Worm (Caenorhabditis elegans) whole organism, young adult: ENCODE measurements around the gene K10C9.1.

Experiments
- B0261.1 ChIP-seq: sonication (generic microtip); optimal IDR thresholded peaks from 2 replicates; lab custom pipeline; 2016; ENCODE audit warnings: mild to moderate bottlenecking, missing genetic modification characterization, moderate library complexity, missing compliant biosample characterization
- C06A6.2 ChIP-seq: fragments of 200-800 bp; sonication (Bioruptor generic); conservative IDR thresholded peaks from 2 replicates; pipeline ENCODE4 v1.3.6; 2022; ENCODE audit warnings: missing genetic modification characterization, missing compliant biosample characterization
- F10E7.11 ChIP-seq: sonication (generic microtip); optimal IDR thresholded peaks from 2 replicates; lab custom pipeline; 2017; ENCODE audit warnings: mild to moderate bottlenecking, missing genetic modification characterization, moderate library complexity, missing compliant biosample characterization
- F37B4.10 ChIP-seq: fragments of 200-800 bp; sonication (Bioruptor generic); IDR thresholded peaks from 2 replicates; pipeline ENCODE4 v1.3.6; 2022; ENCODE audit warnings: missing genetic modification characterization, missing compliant biosample characterization
- F52B5.7 ChIP-seq: sonication (generic microtip); optimal IDR thresholded peaks from 2 replicates; lab custom pipeline; 2016; ENCODE audit warnings: mild to moderate bottlenecking, missing genetic modification characterization, missing compliant biosample characterization
- F57A8.1 ChIP-seq: fragments of 200-800 bp; sonication (Bioruptor generic); optimal IDR thresholded peaks from 2 replicates; lab custom pipeline; 2018; ENCODE audit warnings: mild to moderate bottlenecking, missing genetic modification characterization, moderate library complexity, missing compliant biosample characterization
- T07F8.4 ChIP-seq: sonication (generic microtip); optimal IDR thresholded peaks from 2 replicates; lab custom pipeline; 2016; ENCODE audit warnings: mild to moderate bottlenecking, missing genetic modification characterization, moderate library complexity, missing compliant biosample characterization
- Y67H2A.10 ChIP-seq: fragments of 200-800 bp; sonication (Bioruptor generic); conservative IDR thresholded peaks from 2 replicates; pipeline ENCODE4 v1.3.6; 2022; ENCODE audit warnings: missing genetic modification reagents, missing genetic modification characterization, missing compliant biosample characterization
- Y79H2A.3 ChIP-seq: fragments of 200-800 bp; sonication (Bioruptor generic); conservative IDR thresholded peaks from 2 replicates; pipeline ENCODE4 v1.3.6; 2022; ENCODE audit warnings: missing genetic modification reagents, missing genetic modification characterization, missing compliant biosample characterization
- akir-1 ChIP-seq: fragments of 200-800 bp; sonication (Bioruptor generic); optimal IDR thresholded peaks from 2 replicates; lab custom pipeline; 2018; ENCODE audit warnings: mild to moderate bottlenecking, missing genetic modification characterization, moderate library complexity, missing compliant biosample characterization
- atf-7 ChIP-seq: sonication (generic microtip); optimal IDR thresholded peaks from 2 replicates; lab custom pipeline; 2017; ENCODE audit warnings: mild to moderate bottlenecking, missing genetic modification characterization, missing compliant biosample characterization
- athp-1 ChIP-seq: sonication (generic microtip); optimal IDR thresholded peaks from 2 replicates; lab custom pipeline; 2017; ENCODE audit warnings: mild to moderate bottlenecking, missing genetic modification characterization, missing compliant biosample characterization
- attf-5 ChIP-seq: fragments of 200-800 bp; sonication (Bioruptor generic); optimal IDR thresholded peaks from 2 replicates; lab custom pipeline; 2018; ENCODE audit warnings: mild to moderate bottlenecking, missing genetic modification characterization, missing compliant biosample characterization
- bed-1 ChIP-seq: fragments of 200-800 bp; sonication (Bioruptor generic); IDR thresholded peaks from 2 replicates; pipeline ENCODE4 v1.3.6; 2022; ENCODE audit warnings: missing genetic modification reagents, missing genetic modification characterization, missing compliant biosample characterization
- cebp-2 ChIP-seq: fragments of 200-800 bp; sonication (Bioruptor generic); IDR thresholded peaks from 2 replicates; pipeline ENCODE4 v1.3.6; 2022; ENCODE audit warnings: missing genetic modification characterization, missing compliant biosample characterization
- ceh-79 ChIP-seq: sonication (generic microtip); optimal IDR thresholded peaks from 2 replicates; lab custom pipeline; 2017; ENCODE audit warnings: mild to moderate bottlenecking, missing genetic modification characterization, missing compliant biosample characterization
- dox-1 ChIP-seq: fragments of 200-800 bp; sonication (Bioruptor generic); IDR thresholded peaks from 2 replicates; pipeline ENCODE4 v1.3.6; 2022; ENCODE audit warnings: missing genetic modification reagents, missing genetic modification characterization, missing compliant biosample characterization
- egl-18 ChIP-seq: fragments of 200-800 bp; sonication (Bioruptor generic); IDR thresholded peaks from 2 replicates; pipeline ENCODE4 v1.3.6; 2022; ENCODE audit warnings: missing genetic modification reagents, missing genetic modification characterization, missing compliant biosample characterization
- egl-44 ChIP-seq: fragments of 200-800 bp; sonication (Bioruptor generic); IDR thresholded peaks from 2 replicates; pipeline ENCODE4 v1.3.6; 2022; ENCODE audit warnings: missing genetic modification reagents, missing genetic modification characterization, missing compliant biosample characterization
- egrh-3 ChIP-seq: fragments of 200-800 bp; sonication (Bioruptor generic); IDR thresholded peaks from 2 replicates; pipeline ENCODE4 v1.3.6; 2022; ENCODE audit warnings: missing genetic modification reagents, missing genetic modification characterization, missing compliant biosample characterization
- ekl-4 ChIP-seq: fragments of 200-800 bp; sonication (Bioruptor generic); IDR thresholded peaks from 2 replicates; pipeline ENCODE4 v1.3.6; 2022; ENCODE audit warnings: missing genetic modification reagents, missing genetic modification characterization, missing compliant biosample characterization
- ets-4 ChIP-seq: fragments of 200-800 bp; sonication (Bioruptor generic); optimal IDR thresholded peaks from 2 replicates; lab custom pipeline; 2018; ENCODE audit warnings: mild to moderate bottlenecking, missing genetic modification characterization, missing compliant biosample characterization
- lin-26 ChIP-seq: fragments of 200-800 bp; sonication (Bioruptor generic); IDR thresholded peaks from 2 replicates; pipeline ENCODE4 v1.3.6; 2022; ENCODE audit warnings: missing genetic modification reagents, missing genetic modification characterization, missing compliant biosample characterization
- lir-1 ChIP-seq: fragments of 200-800 bp; sonication (Bioruptor generic); conservative IDR thresholded peaks from 2 replicates; pipeline ENCODE4 v1.3.6; 2022; ENCODE audit warnings: missing genetic modification reagents, missing genetic modification characterization, missing compliant biosample characterization
- lsy-27 ChIP-seq: sonication (generic microtip); optimal IDR thresholded peaks from 2 replicates; lab custom pipeline; 2017; ENCODE audit warnings: missing genetic modification characterization, mild to moderate bottlenecking, missing compliant biosample characterization, antibody characterized with exemption, missing genotype, borderline replicate concordance; ENCODE audit not compliant: insufficient read depth
- madf-10 ChIP-seq: sonication (generic microtip); optimal IDR thresholded peaks from 2 replicates; lab custom pipeline; 2016; ENCODE audit warnings: mild to moderate bottlenecking, missing genetic modification characterization, missing compliant biosample characterization
- mel-28 ChIP-seq: sonication (generic microtip); optimal IDR thresholded peaks from 2 replicates; lab custom pipeline; 2016; ENCODE audit warnings: borderline replicate concordance, mild to moderate bottlenecking, missing genetic modification characterization, missing compliant biosample characterization
- nfya-2 ChIP-seq: fragments of 200-800 bp; sonication (Bioruptor generic); IDR thresholded peaks from 2 replicates; pipeline ENCODE4 v1.3.6; 2022; ENCODE audit warnings: missing genetic modification reagents, missing genetic modification characterization, missing compliant biosample characterization
- nfyb-1 ChIP-seq: fragments of 200-800 bp; sonication (Bioruptor generic); IDR thresholded peaks from 2 replicates; pipeline ENCODE4 v1.3.6; 2022; ENCODE audit warnings: missing genetic modification reagents, missing genetic modification characterization, missing compliant biosample characterization
- nhr-27 ChIP-seq: fragments of 200-800 bp; sonication (Bioruptor generic); optimal IDR thresholded peaks from 2 replicates; lab custom pipeline; 2018; ENCODE audit warnings: mild to moderate bottlenecking, missing genetic modification characterization, moderate library complexity, missing compliant biosample characterization
- nhr-80 ChIP-seq: sonication (generic microtip); optimal IDR thresholded peaks from 2 replicates; lab custom pipeline; 2016; ENCODE audit warnings: missing genetic modification characterization, missing compliant biosample characterization
- sdz-38 ChIP-seq: sonication (generic microtip); optimal IDR thresholded peaks from 2 replicates; lab custom pipeline; 2016; ENCODE audit warnings: missing genotype, missing genetic modification characterization, missing compliant biosample characterization
- sea-2 ChIP-seq: fragments of 200-800 bp; sonication (Bioruptor generic); IDR thresholded peaks from 2 replicates; pipeline ENCODE4 v1.3.6; 2022; ENCODE audit warnings: missing genetic modification characterization, missing compliant biosample characterization
- snpc-4 ChIP-seq, 5 experiments: fragments of 150-350 bp in 1 of 5; sonication (generic microtip) in 4 of 5; optimal IDR thresholded peaks; 2 replicates each; lab custom pipeline; 2014 to 2018; ENCODE audit warnings: missing genetic modification characterization in 5 of 5, missing biosample characterization in 3 of 5, antibody characterized with exemption in 2 of 5, mild to moderate bottlenecking in 2 of 5, missing compliant biosample characterization in 2 of 5, missing genotype in 2 of 5, moderate library complexity in 2 of 5, missing genetic modification reagents in 1 of 5
- unc-130 ChIP-seq: sonication (generic microtip); optimal IDR thresholded peaks from 2 replicates; lab custom pipeline; 2016; ENCODE audit warnings: missing genetic modification reagents, missing genetic modification characterization, missing compliant biosample characterization
- zfh-2 ChIP-seq: fragments of 200-800 bp; sonication (Bioruptor generic); conservative IDR thresholded peaks from 2 replicates; pipeline ENCODE4 v1.3.6; 2022; ENCODE audit warnings: missing genetic modification reagents, missing genetic modification characterization, missing compliant biosample characterization

K10C9.1 gene

ce11 chrV:1053385-1053784 is 21.7 kb upstream of the K10C9.1 start:
- TF ChIP-seq C06A6.2 (GFP tag; lab: Robert Waterston, UW) (no peak), nhr-27 (tag; lab: Kevin White, UChicago) (no peak), athp-1 (no peak), atf-7 (tag; lab: Kevin White, UChicago) (no peak), snpc-4 (GFP tag; optimal IDR thresholded peaks at IDR 0.05; lab: Kevin White, UChicago) (no peak), snpc-4 (tag; optimal IDR thresholded peaks at IDR 0.05; lab: Kevin White, UChicago) (no peak), dox-1 (GFP tag; lab: Robert Waterston, UW) (no peak), egrh-3 (no peak), cebp-2 (no peak), bed-1 (GFP tag; lab: Robert Waterston, UW) (no peak), akir-1 (GFP tag; lab: Kevin White, UChicago) (no peak), B0261.1 (tag; lab: Kevin White, UChicago) (no peak), ets-4 (GFP tag; lab: Kevin White, UChicago) (no peak), nfya-2 (no peak)

- peak; percentile 74 for TF ChIP-seq nhr-80 (tag; lab: Kevin White, UChicago)
- no peak for TF ChIP-seq F57A8.1
Measured at ce11 chrV:1060219-1060863, 14.7 kb upstream of the K10C9.1 start.

- no peak for TF ChIP-seq zfh-2 (GFP tag; lab: Robert Waterston, UW)
- TF ChIP-seq lin-26 (GFP tag; lab: Robert Waterston, UW): no peak
- no peak for TF ChIP-seq Y79H2A.3 (GFP tag; lab: Robert Waterston, UW)
- TF ChIP-seq nfya-2: no peak
- no peak for TF ChIP-seq T07F8.4 (tag; lab: Kevin White, UChicago)
- TF ChIP-seq unc-130 (GFP tag; lab: Kevin White, UChicago): no peak
- TF ChIP-seq sea-2 (GFP tag; lab: Robert Waterston, UW): no peak
- no peak for TF ChIP-seq lsy-27 (tag; lab: Kevin White, UChicago)
- TF ChIP-seq nfyb-1 (GFP tag; lab: Robert Waterston, UW): no peak
- TF ChIP-seq, all 124 proteins: peak for 0
Measured at ce11 chrV:1061295-1061694, 13.8 kb upstream of the K10C9.1 start, which contains the start of gene rnst-2. Gene rnst-2, plus strand, starts transcription at chrV:1061595.

ce11 chrV:1064491-1064890 is 10.6 kb upstream of the K10C9.1 start, which contains the start of gene str-67:
Gene str-67, minus strand, starts transcription at chrV:1064591.
- TF ChIP-seq ceh-79 (tag; lab: Kevin White, UChicago): no peak
- TF ChIP-seq lir-1 (GFP tag; lab: Robert Waterston, UW): no peak
- TF ChIP-seq attf-5 (GFP tag; lab: Kevin White, UChicago): no peak
- no peak for TF ChIP-seq F37B4.10 (GFP tag; lab: Robert Waterston, UW)
- TF ChIP-seq cebp-2: no peak
- TF ChIP-seq sdz-38 (tag; lab: Kevin White, UChicago): no peak
- TF ChIP-seq egl-18 (GFP tag; lab: Robert Waterston, UW): no peak
- no peak for TF ChIP-seq F52B5.7 (tag; lab: Kevin White, UChicago)
- no peak for TF ChIP-seq egl-44 (GFP tag; lab: Robert Waterston, UW)
- TF ChIP-seq nhr-27 (tag; lab: Kevin White, UChicago): no peak
- no peak for TF ChIP-seq mel-28 (tag; lab: Kevin White, UChicago)
- TF ChIP-seq ets-4 (GFP tag; lab: Kevin White, UChicago): no peak
- no peak for TF ChIP-seq madf-10 (tag; lab: Kevin White, UChicago)
- TF ChIP-seq nfyb-1 (GFP tag; lab: Robert Waterston, UW): no peak
- TF ChIP-seq Y79H2A.3 (GFP tag; lab: Robert Waterston, UW): no peak
- TF ChIP-seq ekl-4: no peak
- TF ChIP-seq F10E7.11 (tag; lab: Kevin White, UChicago): no peak
- TF ChIP-seq Y67H2A.10 (GFP tag; lab: Robert Waterston, UW): no peak
